Fruit fly (Drosophila melanogaster) whole organism, prepupa: ENCODE measurements around the gene fz2.
A peak's percentile ranks its signal among the peaks of the same experiment; 100 is the strongest.

ENCODE experiments used
- Blimp-1 ChIP-seq: fragments of 200-800 bp; sonication (Bioruptor generic); optimal IDR thresholded peaks from 3 replicates; lab custom pipeline; 2017; ENCODE audit warnings: missing biosample characterization, missing genetic modification characterization, mild to moderate bottlenecking, moderate library complexity, missing genetic modification reagents
- CG10631 ChIP-seq: fragments of 200-800 bp; sonication (Bioruptor generic); optimal IDR thresholded peaks from 2 replicates; lab custom pipeline; 2016; ENCODE audit warnings: missing biosample characterization, missing genetic modification characterization
- CG10669 ChIP-seq: fragments of 200-800 bp; sonication (Bioruptor generic); optimal IDR thresholded peaks from 3 replicates; lab custom pipeline; 2018; ENCODE audit warnings: missing biosample characterization, mild to moderate bottlenecking, missing genetic modification characterization, moderate library complexity
- CG11762 ChIP-seq: fragments of 200-800 bp; sonication (Bioruptor generic); optimal IDR thresholded peaks from 3 replicates; lab custom pipeline; 2016; ENCODE audit warnings: missing biosample characterization, missing genetic modification characterization; ENCODE audit not compliant: insufficient read depth
- CG1621 ChIP-seq: fragments of 200-800 bp; sonication (Bioruptor generic); optimal IDR thresholded peaks from 3 replicates; lab custom pipeline; 2018; ENCODE audit warnings: missing biosample characterization, mild to moderate bottlenecking, missing genetic modification characterization
- CG16779 ChIP-seq: fragments of 200-800 bp; sonication (Bioruptor generic); optimal IDR thresholded peaks from 3 replicates; lab custom pipeline; 2017; ENCODE audit warnings: missing biosample characterization, mild to moderate bottlenecking, missing genetic modification characterization
- CG3032 ChIP-seq: fragments of 200-800 bp; optimal IDR thresholded peaks from 2 replicates; lab custom pipeline; 2019; ENCODE audit warnings: missing biosample characterization, mild to moderate bottlenecking, missing genetic modification characterization, moderate library complexity
- CG31627 ChIP-seq: fragments of 200-800 bp; sonication (Bioruptor generic); optimal IDR thresholded peaks from 3 replicates; lab custom pipeline; 2016; ENCODE audit warnings: missing biosample characterization, missing genetic modification characterization
- CG34406 ChIP-seq: fragments of 200-800 bp; sonication (Bioruptor generic); optimal IDR thresholded peaks from 3 replicates; lab custom pipeline; 2016; ENCODE audit warnings: missing biosample characterization, missing genetic modification characterization
- CG4318 ChIP-seq: fragments of 200-800 bp; sonication (Bioruptor generic); optimal IDR thresholded peaks from 3 replicates; lab custom pipeline; 2017; ENCODE audit warnings: missing biosample characterization, mild to moderate bottlenecking, missing genetic modification characterization
- CG6163 ChIP-seq: fragments of 200-800 bp; sonication (Bioruptor generic); IDR thresholded peaks from 3 replicates; pipeline ENCODE4 v1.3.6; 2022; ENCODE audit warnings: missing biosample characterization, missing genetic modification characterization
- CG6276 ChIP-seq: fragments of 200-800 bp; sonication (Bioruptor generic); optimal IDR thresholded peaks from 2 replicates; lab custom pipeline; 2017; ENCODE audit warnings: missing biosample characterization, mild to moderate bottlenecking, missing genetic modification characterization
- CG6792 ChIP-seq: fragments of 200-800 bp; sonication (Bioruptor generic); optimal IDR thresholded peaks from 3 replicates; lab custom pipeline; 2016; ENCODE audit warnings: missing biosample characterization, missing genetic modification characterization
- CG6808 ChIP-seq: fragments of 200-800 bp; sonication (Bioruptor generic); optimal IDR thresholded peaks from 3 replicates; lab custom pipeline; 2017; ENCODE audit warnings: missing biosample characterization, missing genetic modification characterization, mild to moderate bottlenecking, moderate library complexity, missing genetic modification reagents
- CG6854 ChIP-seq: fragments of 200-800 bp; sonication (Bioruptor generic); optimal IDR thresholded peaks from 2 replicates; lab custom pipeline; 2017; ENCODE audit warnings: missing biosample characterization, mild to moderate bottlenecking, missing genetic modification characterization
- CG8119 ChIP-seq: fragments of 200-800 bp; sonication (Bioruptor generic); IDR thresholded peaks from 3 replicates; pipeline ENCODE4 v1.3.6; 2022; ENCODE audit warnings: missing biosample characterization, missing genetic modification characterization
- CG8632 ChIP-seq: fragments of 200-800 bp; sonication (Bioruptor generic); optimal IDR thresholded peaks from 3 replicates; lab custom pipeline; 2016; ENCODE audit warnings: missing biosample characterization, missing genetic modification characterization
- CG9139 ChIP-seq: fragments of 200-800 bp; sonication (Bioruptor generic); optimal IDR thresholded peaks from 3 replicates; lab custom pipeline; 2017; ENCODE audit warnings: missing biosample characterization, mild to moderate bottlenecking, missing genetic modification characterization
- Eip75B ChIP-seq: fragments of 200-800 bp; sonication (Bioruptor generic); optimal IDR thresholded peaks from 3 replicates; lab custom pipeline; 2016; ENCODE audit warnings: missing biosample characterization, missing genetic modification characterization
- Eip78C ChIP-seq: fragments of 200-800 bp; sonication (Bioruptor generic); peaks from one replicate; lab custom pipeline; 2016; ENCODE audit warnings: missing biosample characterization, missing genetic modification characterization
- Eip93F ChIP-seq: fragments of 200-800 bp; sonication (Bioruptor generic); optimal IDR thresholded peaks from 2 replicates; lab custom pipeline; 2016; ENCODE audit warnings: missing biosample characterization, mild to moderate bottlenecking, missing genetic modification characterization
- Ets96B ChIP-seq: fragments of 200-800 bp; optimal IDR thresholded peaks from 2 replicates; lab custom pipeline; 2019; ENCODE audit warnings: missing biosample characterization, mild to moderate bottlenecking, missing genetic modification characterization, moderate library complexity
- Hr39 ChIP-seq: fragments of 200-800 bp; sonication (Bioruptor generic); optimal IDR thresholded peaks from 2 replicates; lab custom pipeline; 2016; ENCODE audit warnings: missing biosample characterization, missing genetic modification characterization
- Hr4 ChIP-seq: fragments of 200-800 bp; sonication (Bioruptor generic); optimal IDR thresholded peaks from 3 replicates; lab custom pipeline; 2016; ENCODE audit warnings: missing biosample characterization, missing genetic modification characterization
- Lpt ChIP-seq: fragments of 200-800 bp; sonication (Bioruptor generic); optimal IDR thresholded peaks from 3 replicates; lab custom pipeline; 2016; ENCODE audit warnings: missing biosample characterization, missing genetic modification characterization
- Met ChIP-seq: fragments of 200-800 bp; sonication (Bioruptor generic); optimal IDR thresholded peaks from 3 replicates; lab custom pipeline; 2016; ENCODE audit warnings: missing biosample characterization, missing genetic modification characterization
- Smox ChIP-seq: fragments of 200-800 bp; sonication (Bioruptor generic); optimal IDR thresholded peaks from 3 replicates; lab custom pipeline; 2016; ENCODE audit warnings: missing biosample characterization, missing genetic modification characterization
- Sox102F ChIP-seq: fragments of 200-800 bp; sonication (Bioruptor generic); optimal IDR thresholded peaks from 2 replicates; lab custom pipeline; 2016; ENCODE audit warnings: missing biosample characterization, mild to moderate bottlenecking, missing genetic modification characterization
- Sox14 ChIP-seq: fragments of 200-800 bp; sonication (Bioruptor generic); optimal IDR thresholded peaks from 3 replicates; lab custom pipeline; 2016; ENCODE audit warnings: missing biosample characterization, missing genetic modification characterization
- Sox15 ChIP-seq: fragments of 200-800 bp; sonication (Bioruptor generic); optimal IDR thresholded peaks from 3 replicates; lab custom pipeline; 2016; ENCODE audit warnings: missing biosample characterization, missing genetic modification characterization
- achi ChIP-seq: fragments of 200-800 bp; sonication (Bioruptor generic); optimal IDR thresholded peaks from 3 replicates; lab custom pipeline; 2016; ENCODE audit warnings: missing biosample characterization, missing genetic modification characterization
- acj6 ChIP-seq: fragments of 200-800 bp; sonication (Bioruptor generic); optimal IDR thresholded peaks from 3 replicates; lab custom pipeline; 2016; ENCODE audit warnings: missing biosample characterization, missing genetic modification characterization
- cyc ChIP-seq: fragments of 200-800 bp; sonication (Bioruptor generic); optimal IDR thresholded peaks from 3 replicates; lab custom pipeline; 2016; ENCODE audit warnings: missing biosample characterization, missing genetic modification characterization
- dac ChIP-seq: fragments of 200-800 bp; sonication (Bioruptor generic); optimal IDR thresholded peaks from 2 replicates; lab custom pipeline; 2017; ENCODE audit warnings: missing biosample characterization, mild to moderate bottlenecking, missing genetic modification characterization
- eg ChIP-seq: fragments of 200-800 bp; sonication (Bioruptor generic); IDR thresholded peaks from 3 replicates; pipeline ENCODE4 v1.3.6; 2022; ENCODE audit warnings: missing biosample characterization, missing genetic modification characterization
- fd59A ChIP-seq: fragments of 200-800 bp; sonication (Bioruptor generic); optimal IDR thresholded peaks from 2 replicates; lab custom pipeline; 2017; ENCODE audit warnings: missing biosample characterization, mild to moderate bottlenecking, missing genetic modification characterization, missing genetic modification reagents
- fd85E ChIP-seq: fragments of 200-800 bp; sonication (Bioruptor generic); optimal IDR thresholded peaks from 3 replicates; lab custom pipeline; 2016; ENCODE audit warnings: missing biosample characterization, missing genetic modification characterization
- fkh ChIP-seq: fragments of 200-800 bp; sonication (Bioruptor generic); optimal IDR thresholded peaks from 3 replicates; lab custom pipeline; 2017; ENCODE audit warnings: missing biosample characterization, mild to moderate bottlenecking, missing genetic modification characterization, moderate library complexity
- lz ChIP-seq: fragments of 200-800 bp; sonication (Bioruptor generic); optimal IDR thresholded peaks from 3 replicates; lab custom pipeline; 2016; ENCODE audit warnings: missing biosample characterization, missing genetic modification characterization
- pdm3 ChIP-seq: fragments of 200-800 bp; sonication (Bioruptor generic); optimal IDR thresholded peaks from 3 replicates; lab custom pipeline; 2016; ENCODE audit warnings: missing biosample characterization, missing genetic modification characterization
- salr ChIP-seq, 2 experiments: fragments of 200-800 bp; sonication (Bioruptor generic); optimal IDR thresholded peaks; 3 replicates each; lab custom pipeline; 2016 to 2018; ENCODE audit warnings: missing biosample characterization in 2 of 2, missing genetic modification characterization in 2 of 2, mild to moderate bottlenecking in 1 of 2
- spab ChIP-seq: fragments of 200-800 bp; sonication (Bioruptor generic); optimal IDR thresholded peaks from 2 replicates; lab custom pipeline; 2017; ENCODE audit warnings: missing biosample characterization, mild to moderate bottlenecking, missing genetic modification characterization, missing genetic modification reagents
- ss ChIP-seq, 2 experiments: fragments of 200-800 bp; sonication (Bioruptor generic); optimal IDR thresholded peaks; 2 replicates in 1 of 2; 3 replicates in 1 of 2; lab custom pipeline; 2017 to 2018; ENCODE audit warnings: mild to moderate bottlenecking in 2 of 2, missing biosample characterization in 2 of 2, missing genetic modification characterization in 2 of 2, moderate library complexity in 1 of 2
- svp ChIP-seq: fragments of 200-800 bp; sonication (Bioruptor generic); peaks from one replicate; lab custom pipeline; 2016; ENCODE audit warnings: missing biosample characterization, missing genetic modification characterization
- topi ChIP-seq: fragments of 200-800 bp; sonication (Bioruptor generic); optimal IDR thresholded peaks from 3 replicates; lab custom pipeline; 2016; ENCODE audit warnings: missing biosample characterization, missing genetic modification characterization

fz2 gene

dm6 chr3L:19167668-19168354 is 67.4 kb downstream of the fz2 start (continued):
- peak; percentile 68 for TF ChIP-seq acj6 (GFP tag; lab: Kevin White, UChicago)
- TF ChIP-seq Hr4 (GFP tag; lab: Kevin White, UChicago) = peak; percentile 58
- TF ChIP-seq Met (GFP tag; lab: Kevin White, UChicago) = peak; percentile 67
- TF ChIP-seq Eip78C (GFP tag; lab: Kevin White, UChicago) = peak; percentile 90
- TF ChIP-seq topi (GFP tag; lab: Kevin White, UChicago) = peak; percentile 60
- peak; percentile 47 for TF ChIP-seq Lpt
- peak; percentile 43 for TF ChIP-seq Smox (GFP tag; lab: Kevin White, UChicago)
- peak; percentile 33 for TF ChIP-seq CG9139 (GFP tag; lab: Kevin White, UChicago)
- TF ChIP-seq Sox102F (GFP tag; lab: Kevin White, UChicago) = peak; percentile 42
- TF ChIP-seq CG6854 (GFP tag; lab: Kevin White, UChicago) = peak; percentile 37
- peak; percentile 44 for TF ChIP-seq Hr39 (GFP tag; lab: Kevin White, UChicago)
- peak; percentile 63 for TF ChIP-seq CG10669 (GFP tag; lab: Kevin White, UChicago)
- TF ChIP-seq fd85E (GFP tag; lab: Kevin White, UChicago) = no peak
- TF ChIP-seq eg (GFP tag; lab: Robert Waterston, UW) = 0 out of 3 replicates have a peak, but pooled peaks have one; percentile 35
- TF ChIP-seq CG16779 (tag; lab: Kevin White, UChicago) = peak; percentile 27
- TF ChIP-seq svp (GFP tag; lab: Kevin White, UChicago) = peak; percentile 79
- no peak for TF ChIP-seq Eip75B (GFP tag; lab: Kevin White, UChicago)
- peak; percentile 81 for TF ChIP-seq CG10631 (GFP tag; lab: Kevin White, UChicago)

- TF ChIP-seq CG31627 (GFP tag; lab: Kevin White, UChicago) = peak; percentile 76
- peak; percentile 74; the same call in 2 of the 3 replicates for TF ChIP-seq CG6163 (GFP tag; lab: Robert Waterston, UW)
- peak in 1 of 2 experiments; percentile 33 for TF ChIP-seq salr (GFP tag; optimal IDR thresholded peaks at IDR 0.05; lab: Kevin White, UChicago)
- TF ChIP-seq cyc (GFP tag; lab: Kevin White, UChicago) = peak; percentile 78
- peak; percentile 78 for TF ChIP-seq Smox (GFP tag; lab: Kevin White, UChicago)
- peak; percentile 7 for TF ChIP-seq fd59A (GFP tag; lab: Kevin White, UChicago)
- TF ChIP-seq CG6808 (GFP tag; lab: Kevin White, UChicago) = peak; percentile 42
- TF ChIP-seq CG8119 (GFP tag; lab: Robert Waterston, UW) = peak; percentile 78
- no peak for TF ChIP-seq CG16779 (tag; lab: Kevin White, UChicago)
- TF ChIP-seq Sox15 (GFP tag; lab: Kevin White, UChicago) = peak; percentile 12
- peak; percentile 37 for TF ChIP-seq Blimp-1
- TF ChIP-seq Met (GFP tag; lab: Kevin White, UChicago) = peak; percentile 88
- TF ChIP-seq Hr4 (GFP tag; lab: Kevin White, UChicago) = peak; percentile 76
- peak; percentile 61 for TF ChIP-seq CG8632
- TF ChIP-seq lz = peak; percentile 74
- TF ChIP-seq ss (GFP tag; optimal IDR thresholded peaks at IDR 0.05; lab: Kevin White, UChicago) = peak in 1 of 2 experiments; percentile 27
- peak; percentile 77 for TF ChIP-seq achi (GFP tag; lab: Kevin White, UChicago)
- TF ChIP-seq CG6792 = peak; percentile 66
- no peak for TF ChIP-seq fd85E (GFP tag; lab: Kevin White, UChicago)
- TF ChIP-seq Sox14 (GFP tag; lab: Kevin White, UChicago) = peak; percentile 70
- TF ChIP-seq CG11762 (GFP tag; lab: Kevin White, UChicago) = peak; percentile 42
- peak; percentile 19 for TF ChIP-seq fkh
- TF ChIP-seq dac (GFP tag; lab: Kevin White, UChicago) = no peak
- peak; percentile 8 for TF ChIP-seq CG1621 (tag; lab: Kevin White, UChicago)
- peak; percentile 70 for TF ChIP-seq eg (GFP tag; lab: Robert Waterston, UW)
- TF ChIP-seq pdm3 = peak; percentile 74
- peak; percentile 54 for TF ChIP-seq CG4318
- peak; percentile 71 for TF ChIP-seq CG34406 (GFP tag; lab: Kevin White, UChicago)
- peak; percentile 81 for TF ChIP-seq topi (GFP tag; lab: Kevin White, UChicago)
- TF ChIP-seq CG6276 (GFP tag; lab: Kevin White, UChicago) = peak; percentile 61
- TF ChIP-seq CG3032 (tag; lab: Kevin White, UChicago) = peak; percentile 45
- peak; percentile 67 for TF ChIP-seq Eip75B (GFP tag; lab: Kevin White, UChicago)
- peak; percentile 61 for TF ChIP-seq CG10631 (GFP tag; lab: Kevin White, UChicago)
- TF ChIP-seq spab = peak; percentile 13
- TF ChIP-seq CG9139 (GFP tag; lab: Kevin White, UChicago) = no peak
- TF ChIP-seq Eip93F (GFP tag; lab: Kevin White, UChicago) = no peak
- peak; percentile 48 for TF ChIP-seq Ets96B
- peak; percentile 63 for TF ChIP-seq Lpt
Observed at dm6 chr3L:19166298-19166937, 68.8 kb downstream of the fz2 start.
